Fruit fly (Drosophila melanogaster): ENCODE results near the gene Rassf.

Gene Rassf

dm6 chr3R:23147625-23148024 lies 29.9 kb upstream of the Rassf start:
- TF ChIP-seq D1 (tag; optimal IDR thresholded peaks at IDR 0.05) (peak; percentile 27), CG13204 (GFP tag; optimal IDR thresholded peaks at IDR 0.05) (peak; percentile 19), CG10348 (GFP tag; IDR thresholded peaks at IDR 0.05) (no peak), CG14655 (GFP tag; optimal IDR thresholded peaks at IDR 0.05) (peak; percentile 52), CG9948 (tag; optimal IDR thresholded peaks at IDR 0.05) (peak; percentile 82), Snoo (tag; optimal IDR thresholded peaks at IDR 0.05) (peak; percentile 68), CG8159 (tag; optimal IDR thresholded peaks at IDR 0.05) (peak; percentile 80), CG34367 (tag; optimal IDR thresholded peaks at IDR 0.05) (peak; percentile 76), EcR (GFP tag; optimal IDR thresholded peaks at IDR 0.05) (no peak), CG15710 (tag; optimal IDR thresholded peaks at IDR 0.05) (peak; percentile 82), Pif1B (GFP tag; optimal IDR thresholded peaks at IDR 0.05) (peak; percentile 39), CG32121 (GFP tag; IDR thresholded peaks at IDR 0.05) (no peak), gl (tag; optimal IDR thresholded peaks at IDR 0.05) (peak; percentile 70), CG17806 (tag; optimal IDR thresholded peaks at IDR 0.05) (peak; percentile 87), CG4496 (GFP tag; IDR thresholded peaks at IDR 0.05) (peak; percentile 49; the same call in 1 of the 3 replicates), fd96Ca (GFP tag; IDR thresholded peaks at IDR 0.05) (peak; percentile 54; the same call in 2 of the 3 replicates), rn (GFP tag; IDR thresholded peaks at IDR 0.05) (peak; percentile 47; the same call in 1 of the 2 replicates), Ets98B (GFP tag; IDR thresholded peaks at IDR 0.05) (no peak), CG8301 (tag; optimal IDR thresholded peaks at IDR 0.05) (peak; percentile 37), Pif1A (GFP tag; optimal IDR thresholded peaks at IDR 0.05) (peak; percentile 45), CG12605 (GFP tag; IDR thresholded peaks at IDR 0.05) (no peak)

- TF ChIP-seq CG4496 (GFP tag; IDR thresholded peaks at IDR 0.05): no peak
- TF ChIP-seq D1 (tag; optimal IDR thresholded peaks at IDR 0.05): no peak
- no peak for TF ChIP-seq rn (GFP tag; IDR thresholded peaks at IDR 0.05)
- TF ChIP-seq CG10348 (GFP tag; IDR thresholded peaks at IDR 0.05): no peak
- TF ChIP-seq CG34367 (tag; optimal IDR thresholded peaks at IDR 0.05): no peak
Measured at dm6 chr3R:23147058-23147457, 29.3 kb upstream of the Rassf start.

- TF ChIP-seq CG32121 (GFP tag; IDR thresholded peaks at IDR 0.05) (no peak), CG12605 (GFP tag; IDR thresholded peaks at IDR 0.05) (no peak), CG17806 (tag; optimal IDR thresholded peaks at IDR 0.05) (no peak), CG9948 (tag; optimal IDR thresholded peaks at IDR 0.05) (no peak), CG13204 (GFP tag; optimal IDR thresholded peaks at IDR 0.05) (no peak), CG14655 (GFP tag; optimal IDR thresholded peaks at IDR 0.05) (no peak), CG8301 (tag; optimal IDR thresholded peaks at IDR 0.05) (no peak), EcR (GFP tag; optimal IDR thresholded peaks at IDR 0.05) (no peak), Ets98B (GFP tag; IDR thresholded peaks at IDR 0.05) (no peak), fd96Ca (GFP tag; IDR thresholded peaks at IDR 0.05) (no peak), CG8159 (tag; optimal IDR thresholded peaks at IDR 0.05) (no peak)
Measured at dm6 chr3R:23145681-23146080, 27.9 kb upstream of the Rassf start.

dm6 chr3R:23144654-23145053 lies 26.9 kb upstream of the Rassf start:
- TF ChIP-seq CG15710 (tag; optimal IDR thresholded peaks at IDR 0.05): peak; percentile 38
- TF ChIP-seq CG17806 (tag; optimal IDR thresholded peaks at IDR 0.05): peak; percentile 13
- TF ChIP-seq EcR (GFP tag; optimal IDR thresholded peaks at IDR 0.05): peak; percentile 25
- TF ChIP-seq CG32121 (GFP tag; IDR thresholded peaks at IDR 0.05): no peak
- peak; percentile 15 for TF ChIP-seq CG14655 (GFP tag; optimal IDR thresholded peaks at IDR 0.05)
- no peak for TF ChIP-seq Ets98B (GFP tag; IDR thresholded peaks at IDR 0.05)
- TF ChIP-seq CG34367 (tag; optimal IDR thresholded peaks at IDR 0.05): no peak
- no peak for TF ChIP-seq CG8159 (tag; optimal IDR thresholded peaks at IDR 0.05)
- no peak for TF ChIP-seq Pif1B (GFP tag; optimal IDR thresholded peaks at IDR 0.05)

- TF ChIP-seq CG8159 (tag; optimal IDR thresholded peaks at IDR 0.05): no peak
- no peak for TF ChIP-seq Snoo (tag; optimal IDR thresholded peaks at IDR 0.05)
- TF ChIP-seq EcR (GFP tag; optimal IDR thresholded peaks at IDR 0.05): no peak
- TF ChIP-seq fd96Ca (GFP tag; IDR thresholded peaks at IDR 0.05): no peak
- no peak for TF ChIP-seq CG13204 (GFP tag; optimal IDR thresholded peaks at IDR 0.05)
- TF ChIP-seq CG15710 (tag; optimal IDR thresholded peaks at IDR 0.05): no peak
- no peak for TF ChIP-seq CG14655 (GFP tag; optimal IDR thresholded peaks at IDR 0.05)
- no peak for TF ChIP-seq Ets98B (GFP tag; IDR thresholded peaks at IDR 0.05)
- TF ChIP-seq rn (GFP tag; IDR thresholded peaks at IDR 0.05): no peak
- no peak for TF ChIP-seq gl (tag; optimal IDR thresholded peaks at IDR 0.05)
- no peak for TF ChIP-seq CG10348 (GFP tag; IDR thresholded peaks at IDR 0.05)
- TF ChIP-seq CG4496 (GFP tag; IDR thresholded peaks at IDR 0.05): no peak
- TF ChIP-seq CG34367 (tag; optimal IDR thresholded peaks at IDR 0.05): no peak
Measured at dm6 chr3R:23143440-23143839, 25.7 kb upstream of the Rassf start.

- TF ChIP-seq CG8159 (tag; optimal IDR thresholded peaks at IDR 0.05) (no peak), CG4496 (GFP tag; IDR thresholded peaks at IDR 0.05) (0 out of 3 replicates have a peak, but pooled peaks have one; percentile 49)
Measured at dm6 chr3R:23141678-23142338, 24.1 kb upstream of the Rassf start, which contains the start of gene hh. TSS of gene hh (minus strand) at chr3R:23141906.

dm6 chr3R:23141113-23141512 lies 23.4 kb upstream of the Rassf start:
- TF ChIP-seq CG32121 (GFP tag; IDR thresholded peaks at IDR 0.05) (no peak), CG8301 (tag; optimal IDR thresholded peaks at IDR 0.05) (no peak), CG4496 (GFP tag; IDR thresholded peaks at IDR 0.05) (no peak), EcR (GFP tag; optimal IDR thresholded peaks at IDR 0.05) (no peak), CG34367 (tag; optimal IDR thresholded peaks at IDR 0.05) (no peak), CG8159 (tag; optimal IDR thresholded peaks at IDR 0.05) (no peak), fd96Ca (GFP tag; IDR thresholded peaks at IDR 0.05) (no peak), CG10348 (GFP tag; IDR thresholded peaks at IDR 0.05) (no peak), CG12605 (GFP tag; IDR thresholded peaks at IDR 0.05) (no peak), CG13204 (GFP tag; optimal IDR thresholded peaks at IDR 0.05) (no peak), Ets98B (GFP tag; IDR thresholded peaks at IDR 0.05) (no peak), Pif1B (GFP tag; optimal IDR thresholded peaks at IDR 0.05) (no peak), CG17806 (tag; optimal IDR thresholded peaks at IDR 0.05) (no peak), gl (tag; optimal IDR thresholded peaks at IDR 0.05) (no peak), CG15710 (tag; optimal IDR thresholded peaks at IDR 0.05) (no peak), Pif1A (GFP tag; optimal IDR thresholded peaks at IDR 0.05) (no peak)

All from whole organism, pupa.